Fruit fly (Drosophila melanogaster): ENCODE results near the gene CG7768.

The CG7768 gene

DNA sequence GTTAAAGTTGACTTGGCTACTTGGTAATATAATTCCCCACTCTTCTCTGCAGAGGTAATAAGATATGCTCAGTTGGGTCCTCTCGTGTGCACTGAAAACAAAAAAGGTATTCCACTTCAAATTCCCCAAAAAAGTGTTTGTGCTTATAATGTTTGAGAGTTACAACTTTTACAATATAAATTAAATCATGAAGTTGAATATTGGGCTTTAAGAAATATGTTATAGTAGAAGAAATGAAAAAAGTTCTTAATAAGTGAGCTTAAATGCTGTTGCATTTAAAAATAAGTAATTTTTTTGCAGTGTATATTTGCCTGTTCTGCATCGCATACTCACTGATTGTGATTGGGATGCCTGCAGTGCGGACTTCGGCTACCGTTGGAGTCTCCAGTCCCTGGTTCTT lies 35.5 kb downstream of the CG7768 start (continued):
- TF ChIP-seq CG9609 (GFP tag; optimal IDR thresholded peaks at IDR 0.05), result no peak
- no peak for TF ChIP-seq CG14014 (GFP tag; IDR thresholded peaks at IDR 0.05)
- TF ChIP-seq CG4854 (GFP tag; optimal IDR thresholded peaks at IDR 0.05), result no peak
- no peak for TF ChIP-seq CG5953 (GFP tag; IDR thresholded peaks at IDR 0.05)
- no peak for TF ChIP-seq pb (GFP tag; optimal IDR thresholded peaks at IDR 0.05)
- TF ChIP-seq shn (GFP tag; optimal IDR thresholded peaks at IDR 0.05), result no peak
- TF ChIP-seq CG14710 (tag; optimal IDR thresholded peaks at IDR 0.05), result no peak
- peak; percentile 42; the same call in 1 of the 2 replicates for TF ChIP-seq Xrp1 (GFP tag; IDR thresholded peaks at IDR 0.05)
- no peak for TF ChIP-seq maf-S (GFP tag; optimal IDR thresholded peaks at IDR 0.05)
- no peak for TF ChIP-seq CG9932 (GFP tag; IDR thresholded peaks at IDR 0.05)
- no peak for TF ChIP-seq CG16779 (GFP tag; IDR thresholded peaks at IDR 0.05)
- TF ChIP-seq Awh (GFP tag; IDR thresholded peaks at IDR 0.05), result no peak
- no peak for TF ChIP-seq CG2116 (GFP tag; optimal IDR thresholded peaks at IDR 0.05)
- no peak for TF ChIP-seq Dip2 (GFP tag; IDR thresholded peaks at IDR 0.05)
- TF ChIP-seq E2f1 (GFP tag; IDR thresholded peaks at IDR 0.05), result no peak
- TF ChIP-seq CG4707 (GFP tag; optimal IDR thresholded peaks at IDR 0.05), result no peak
- no peak for TF ChIP-seq Hsf (GFP tag; optimal IDR thresholded peaks at IDR 0.05)
- no peak for TF ChIP-seq CG17912 (GFP tag; optimal IDR thresholded peaks at IDR 0.05)
- TF ChIP-seq CG18262 (tag; optimal IDR thresholded peaks at IDR 0.05), result peak; percentile 45
- TF ChIP-seq CG9797 (GFP tag; optimal IDR thresholded peaks at IDR 0.05), result no peak
- TF ChIP-seq Fer1 (GFP tag; optimal IDR thresholded peaks at IDR 0.05), result no peak
- TF ChIP-seq Bgb (GFP tag; IDR thresholded peaks at IDR 0.05; ENCODE audit: partially characterized antibody), result no peak
- TF ChIP-seq zen2 (GFP tag; IDR thresholded peaks at IDR 0.05; ENCODE audit: partially characterized antibody), result no peak
- TF ChIP-seq CG2712 (tag; optimal IDR thresholded peaks at IDR 0.05), result no peak
- TF ChIP-seq Aef1 (GFP tag; IDR thresholded peaks at IDR 0.05), result no peak
- no peak for TF ChIP-seq Hand (GFP tag; optimal IDR thresholded peaks at IDR 0.05)
- peak; percentile 3 for TF ChIP-seq Oli (tag; optimal IDR thresholded peaks at IDR 0.05)
- no peak for TF ChIP-seq Sox100B (GFP tag; optimal IDR thresholded peaks at IDR 0.05)
- TF ChIP-seq Optix (GFP tag; IDR thresholded peaks at IDR 0.05), result no peak
- TF ChIP-seq Opbp (GFP tag; IDR thresholded peaks at IDR 0.05; ENCODE audit: partially characterized antibody), result no peak
- no peak for TF ChIP-seq cg (GFP tag; optimal IDR thresholded peaks at IDR 0.05)
- no peak for TF ChIP-seq NC2β (GFP tag; optimal IDR thresholded peaks at IDR 0.05)
- TF ChIP-seq Dref (GFP tag; IDR thresholded peaks at IDR 0.05), result no peak
- peak; percentile 29 for TF ChIP-seq phol (tag; optimal IDR thresholded peaks at IDR 0.05)
- TF ChIP-seq psq (GFP tag; optimal IDR thresholded peaks at IDR 0.05), result no peak
- TF ChIP-seq CG1024 (GFP tag; IDR thresholded peaks at IDR 0.05), result no peak
- no peak for TF ChIP-seq MTF-1 (GFP tag; optimal IDR thresholded peaks at IDR 0.05; ENCODE audit: borderline replicate concordance)
- no peak for TF ChIP-seq CG6765 (GFP tag; optimal IDR thresholded peaks at IDR 0.05)
- no peak for TF ChIP-seq ERR (GFP tag; optimal IDR thresholded peaks at IDR 0.05)
- peak; percentile 23 for TF ChIP-seq CG11504 (tag; optimal IDR thresholded peaks at IDR 0.05)
- no peak for TF ChIP-seq slou (GFP tag; optimal IDR thresholded peaks at IDR 0.05)
- no peak for TF ChIP-seq Nf-YA (GFP tag; IDR thresholded peaks at IDR 0.05)
- peak; percentile 35 for TF ChIP-seq Blimp-1 (GFP tag; optimal IDR thresholded peaks at IDR 0.05)
- no peak for TF ChIP-seq CG31388 (GFP tag; optimal IDR thresholded peaks at IDR 0.05)
- no peak for TF ChIP-seq Hr3 (GFP tag; optimal IDR thresholded peaks at IDR 0.05)
- no peak for TF ChIP-seq CG1529 (GFP tag; optimal IDR thresholded peaks at IDR 0.05)
- TF ChIP-seq jumu (GFP tag; optimal IDR thresholded peaks at IDR 0.05), result no peak
- no peak for TF ChIP-seq CG5245 (GFP tag; optimal IDR thresholded peaks at IDR 0.05)
- no peak for TF ChIP-seq CG11695 (GFP tag; IDR thresholded peaks at IDR 0.05)
- TF ChIP-seq CG3065 (GFP tag; optimal IDR thresholded peaks at IDR 0.05), result no peak
- TF ChIP-seq ase (GFP tag; IDR thresholded peaks at IDR 0.05), result no peak
- no peak for TF ChIP-seq dmrt11E (tag; optimal IDR thresholded peaks at IDR 0.05)
- no peak for TF ChIP-seq ken (GFP tag; IDR thresholded peaks at IDR 0.05)

Data from whole organism, embryonic.